Fruit fly (Drosophila melanogaster) whole organism, embryonic: ENCODE results near the gene CG14882.

Experiments used
- Atf3 ChIP-seq: fragments of 200-800 bp; sonication (Bioruptor generic); optimal IDR thresholded peaks from 3 replicates; lab custom pipeline; 2016; ENCODE audit warnings: missing biosample characterization, missing genetic modification characterization
- CG10209 ChIP-seq: fragments of 200-800 bp; sonication (Bioruptor generic); optimal IDR thresholded peaks from 3 replicates; lab custom pipeline; 2017; ENCODE audit warnings: missing biosample characterization, mild to moderate bottlenecking, missing genetic modification characterization, missing genetic modification reagents
- CG10979 ChIP-seq: fragments of 200-800 bp; sonication (Bioruptor generic); optimal IDR thresholded peaks from 2 replicates; lab custom pipeline; 2018; ENCODE audit warnings: missing biosample characterization, mild to moderate bottlenecking, missing genetic modification characterization, moderate library complexity
- CG11093 ChIP-seq: fragments of 200-800 bp; sonication (Bioruptor generic); IDR thresholded peaks from 3 replicates; pipeline ENCODE4 v1.3.6; 2022; ENCODE audit warnings: missing biosample characterization, missing genetic modification characterization
- CG13287 ChIP-seq: fragments of 200-800 bp; sonication (Bioruptor generic); IDR thresholded peaks from 2 replicates; pipeline ENCODE4 v1.3.6; 2022; ENCODE audit warnings: missing biosample characterization, missing genetic modification characterization; ENCODE audit not compliant: partially characterized antibody
- CG13624 ChIP-seq: fragments of 200-800 bp; sonication (Bioruptor generic); optimal IDR thresholded peaks from 2 replicates; lab custom pipeline; 2016; ENCODE audit warnings: missing biosample characterization, missing genetic modification characterization
- CG14965 ChIP-seq: fragments of 200-800 bp; sonication (Bioruptor generic); optimal IDR thresholded peaks from 2 replicates; lab custom pipeline; 2016; ENCODE audit warnings: missing biosample characterization, missing genetic modification characterization, borderline replicate concordance
- CG16779 ChIP-seq: fragments of 200-800 bp; sonication (Bioruptor generic); IDR thresholded peaks from 2 replicates; pipeline ENCODE4 v1.3.6; 2022; ENCODE audit warnings: missing biosample characterization, missing genetic modification characterization
- CG17829 ChIP-seq: fragments of 200-800 bp; optimal IDR thresholded peaks from 2 replicates; lab custom pipeline; 2019; ENCODE audit warnings: missing biosample characterization, mild to moderate bottlenecking, missing genetic modification characterization, moderate library complexity
- CG2678 ChIP-seq: fragments of 200-800 bp; sonication (Bioruptor generic); optimal IDR thresholded peaks from 3 replicates; lab custom pipeline; 2019; ENCODE audit warnings: missing biosample characterization, mild to moderate bottlenecking, missing genetic modification characterization, moderate library complexity
- CG3163 ChIP-seq: fragments of 200-800 bp; sonication (Bioruptor generic); optimal IDR thresholded peaks from 3 replicates; lab custom pipeline; 2016; ENCODE audit warnings: missing biosample characterization, missing genetic modification characterization
- CG34376 ChIP-seq: fragments of 200-800 bp; sonication (Bioruptor generic); optimal IDR thresholded peaks from 2 replicates; lab custom pipeline; 2018; ENCODE audit warnings: missing biosample characterization, mild to moderate bottlenecking, missing genetic modification characterization
- CG34422 ChIP-seq: fragments of 200-800 bp; sonication (Bioruptor generic); IDR thresholded peaks from 3 replicates; pipeline ENCODE4 v1.3.6; 2022; ENCODE audit warnings: missing biosample characterization, missing genetic modification characterization
- CG4360 ChIP-seq: fragments of 200-800 bp; sonication (Bioruptor generic); IDR thresholded peaks from 2 replicates; pipeline ENCODE4 v1.3.6; 2022; ENCODE audit warnings: missing biosample characterization, missing genetic modification characterization
- CG4424 ChIP-seq: fragments of 200-800 bp; sonication (Bioruptor generic); optimal IDR thresholded peaks from 3 replicates; lab custom pipeline; 2016; ENCODE audit warnings: missing biosample characterization, missing genetic modification characterization
- CG9609 ChIP-seq: fragments of 200-800 bp; sonication (Bioruptor generic); optimal IDR thresholded peaks from 3 replicates; lab custom pipeline; 2016; ENCODE audit warnings: missing biosample characterization, missing genetic modification characterization
- H15 ChIP-seq: fragments of 200-800 bp; sonication (Bioruptor generic); IDR thresholded peaks from 3 replicates; pipeline ENCODE4 v1.3.6; 2022; ENCODE audit warnings: missing biosample characterization, missing genetic modification characterization
- HLHmδ ChIP-seq: fragments of 200-800 bp; sonication (Bioruptor generic); optimal IDR thresholded peaks from 2 replicates; lab custom pipeline; 2018; ENCODE audit warnings: missing biosample characterization, mild to moderate bottlenecking, missing genetic modification characterization, moderate library complexity
- Hr51 ChIP-seq, 2 experiments: fragments of 200-800 bp; sonication (Bioruptor generic); optimal IDR thresholded peaks; 2 replicates in 1 of 2; 3 replicates in 1 of 2; lab custom pipeline; 2016 to 2018; ENCODE audit warnings: missing biosample characterization in 2 of 2, missing genetic modification characterization in 2 of 2, mild to moderate bottlenecking in 1 of 2, moderate library complexity in 1 of 2
- MBD-R2 ChIP-seq: fragments of 200-800 bp; sonication (Bioruptor generic); IDR thresholded peaks from 2 replicates; pipeline ENCODE4 v1.3.6; 2022; ENCODE audit warnings: missing biosample characterization, missing genetic modification characterization
- MESR4 ChIP-seq: fragments of 200-800 bp; sonication (Bioruptor generic); optimal IDR thresholded peaks from 2 replicates; lab custom pipeline; 2018; ENCODE audit warnings: missing biosample characterization, mild to moderate bottlenecking, missing genetic modification characterization, moderate library complexity
- Mes4 ChIP-seq: fragments of 200-800 bp; sonication (Bioruptor generic); optimal IDR thresholded peaks from 2 replicates; lab custom pipeline; 2016; ENCODE audit warnings: missing biosample characterization, missing genetic modification characterization
- Myb ChIP-seq: fragments of 200-800 bp; sonication (Bioruptor generic); optimal IDR thresholded peaks from 2 replicates; lab custom pipeline; 2016; ENCODE audit warnings: missing biosample characterization, missing genetic modification characterization
- Neu2 ChIP-seq: fragments of 200-800 bp; sonication (Bioruptor generic); optimal IDR thresholded peaks from 3 replicates; lab custom pipeline; 2016; ENCODE audit warnings: missing biosample characterization, missing genetic modification characterization, borderline replicate concordance
- Nf-YA ChIP-seq: fragments of 200-800 bp; sonication (Bioruptor generic); IDR thresholded peaks from 2 replicates; pipeline ENCODE4 v1.3.6; 2022; ENCODE audit warnings: missing biosample characterization, missing genetic modification characterization
- Opbp ChIP-seq: fragments of 200-800 bp; sonication (Bioruptor generic); IDR thresholded peaks from 3 replicates; pipeline ENCODE4 v1.3.6; 2022; ENCODE audit warnings: missing biosample characterization, missing genetic modification characterization; ENCODE audit not compliant: partially characterized antibody
- Pdp1 ChIP-seq, 2 experiments: fragments of 200-800 bp; sonication (Bioruptor generic); optimal IDR thresholded peaks; 3 replicates each; lab custom pipeline; 2016; ENCODE audit warnings: missing biosample characterization in 2 of 2, missing genetic modification characterization in 2 of 2, mild to moderate bottlenecking in 1 of 2, moderate library complexity in 1 of 2
- Sox102F ChIP-seq: fragments of 200-800 bp; sonication (Bioruptor generic); optimal IDR thresholded peaks from 2 replicates; lab custom pipeline; 2018; ENCODE audit warnings: missing biosample characterization, mild to moderate bottlenecking, missing genetic modification characterization, moderate library complexity
- al ChIP-seq: fragments of 200-800 bp; sonication (Bioruptor generic); IDR thresholded peaks from 2 replicates; pipeline ENCODE4 v1.3.6; 2022; ENCODE audit warnings: missing biosample characterization, missing genetic modification characterization
- bigmax ChIP-seq: fragments of 200-800 bp; sonication (Bioruptor generic); optimal IDR thresholded peaks from 2 replicates; lab custom pipeline; 2018; ENCODE audit warnings: missing biosample characterization, mild to moderate bottlenecking, missing genetic modification characterization
- cad ChIP-seq: fragments of >200 bp; optimal IDR thresholded peaks from 2 replicates; lab custom pipeline; 2017; ENCODE audit warnings: missing biosample characterization, missing genetic modification characterization
- cg ChIP-seq: fragments of 200-800 bp; sonication (Bioruptor generic); optimal IDR thresholded peaks from 3 replicates; lab custom pipeline; 2019; ENCODE audit warnings: missing biosample characterization, mild to moderate bottlenecking, missing genetic modification characterization, moderate library complexity
- ci ChIP-seq: fragments of 200-800 bp; sonication (Bioruptor generic); IDR thresholded peaks from 3 replicates; pipeline ENCODE4 v1.3.6; 2022; ENCODE audit warnings: missing biosample characterization, missing genetic modification characterization
- crp ChIP-seq, 2 experiments: fragments of 200-800 bp; sonication (Bioruptor generic); optimal IDR thresholded peaks; 2 replicates in 1 of 2; 3 replicates in 1 of 2; lab custom pipeline; 2017; ENCODE audit warnings: missing biosample characterization in 2 of 2, missing genetic modification characterization in 2 of 2, mild to moderate bottlenecking in 1 of 2, moderate library complexity in 1 of 2
- kay ChIP-seq: fragments of 200-800 bp; sonication (Bioruptor generic); optimal IDR thresholded peaks from 2 replicates; lab custom pipeline; 2016; ENCODE audit warnings: missing biosample characterization, missing genetic modification characterization
- ken ChIP-seq: fragments of 200-800 bp; sonication (Bioruptor generic); IDR thresholded peaks from 3 replicates; pipeline ENCODE4 v1.3.6; 2022; ENCODE audit warnings: missing biosample characterization, missing genetic modification characterization
- onecut ChIP-seq: fragments of 200-800 bp; sonication (Bioruptor generic); IDR thresholded peaks from 2 replicates; pipeline ENCODE4 v1.3.6; 2022; ENCODE audit warnings: missing biosample characterization, missing genetic modification characterization
- otp ChIP-seq: fragments of 200-800 bp; sonication (Bioruptor generic); IDR thresholded peaks from 3 replicates; pipeline ENCODE4, ENCODE4 v1.3.6; 2022; ENCODE audit warnings: missing biosample characterization, missing genetic modification characterization
- prd ChIP-seq, 3 experiments: fragments of >200 bp in 2 of 3; fragments of 200-800 bp in 1 of 3; sonication (Bioruptor generic) in 1 of 3; optimal IDR thresholded peaks in 2 of 3; IDR thresholded peaks in 1 of 3; 2 replicates in 2 of 3; 3 replicates in 1 of 3; pipeline versions ENCODE4 v1.3.6 to Lab custom; 2017 to 2022; ENCODE audit warnings: missing biosample characterization in 1 of 3, missing genetic modification characterization in 1 of 3
- pzg ChIP-seq: fragments of 200-800 bp; sonication (Bioruptor generic); optimal IDR thresholded peaks from 3 replicates; lab custom pipeline; 2018; ENCODE audit warnings: missing biosample characterization, mild to moderate bottlenecking, missing genetic modification characterization, moderate library complexity
- row ChIP-seq: fragments of 200-800 bp; sonication (Bioruptor generic); IDR thresholded peaks from 3 replicates; pipeline ENCODE4 v1.3.6; 2022; ENCODE audit warnings: missing biosample characterization, missing genetic modification characterization
- sens ChIP-seq: fragments of 200-800 bp; sonication (Bioruptor generic); peaks from one replicate; lab custom pipeline; 2016; ENCODE audit warnings: missing biosample characterization, missing genetic modification characterization
- shn ChIP-seq: fragments of 200-800 bp; sonication (Bioruptor generic); optimal IDR thresholded peaks from 3 replicates; lab custom pipeline; 2016; ENCODE audit warnings: missing biosample characterization, missing genetic modification characterization
- so ChIP-seq: fragments of 200-800 bp; sonication (Bioruptor generic); IDR thresholded peaks from 3 replicates; pipeline ENCODE4 v1.3.6; 2022; ENCODE audit warnings: missing biosample characterization, missing genetic modification characterization
- tin ChIP-seq: fragments of 200-800 bp; sonication (Bioruptor generic); optimal IDR thresholded peaks from 3 replicates; lab custom pipeline; 2016; ENCODE audit warnings: missing biosample characterization, missing genetic modification characterization
- wek ChIP-seq: fragments of 200-800 bp; sonication (Bioruptor generic); optimal IDR thresholded peaks from 3 replicates; lab custom pipeline; 2018; ENCODE audit warnings: missing biosample characterization, mild to moderate bottlenecking, missing genetic modification characterization, moderate library complexity

The CG14882 gene

DNA sequence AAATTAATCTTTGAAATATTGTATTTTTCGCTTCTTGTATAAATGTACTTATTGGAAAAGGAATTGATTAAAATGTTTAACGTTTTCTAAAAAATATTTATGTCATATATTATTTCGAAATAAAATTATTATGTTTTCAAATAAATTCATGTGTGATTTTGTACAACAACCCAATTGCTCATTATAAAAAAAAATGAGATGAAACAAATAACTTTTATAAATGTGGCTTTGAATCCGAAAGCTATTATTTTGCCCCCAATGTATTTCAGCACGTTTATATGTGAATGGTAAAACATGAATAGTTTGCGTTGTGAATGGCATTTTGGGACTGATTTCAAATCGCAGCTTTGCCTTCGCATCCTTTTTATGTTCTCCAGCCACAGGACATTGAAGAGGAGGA, 8.4 kb upstream of the CG14882 start, which contains the start of gene CG14881 (continued):
- no peak for TF ChIP-seq al (GFP tag; lab: Robert Waterston, UW)

- TF ChIP-seq MBD-R2 (GFP tag; lab: Robert Waterston, UW) (peak; percentile 78), MESR4 (peak; percentile 24), wek (GFP tag; lab: Kevin White, UChicago) (peak; percentile 82), HLHmδ (GFP tag; lab: Kevin White, UChicago) (no peak), prd (optimal IDR thresholded peaks at IDR 0.05; lab: Kevin White, UChicago) (no peak), prd (GFP tag; IDR thresholded peaks at IDR 0.05; lab: Robert Waterston, UW) (no peak), CG14965 (GFP tag; lab: Kevin White, UChicago) (no peak), Neu2 (no peak), CG34422 (0 out of 3 replicates have a peak, but pooled peaks have one; percentile 12), CG17829 (tag; lab: Kevin White, UChicago) (no peak), CG13287 (GFP tag; lab: Robert Waterston, UW) (peak; percentile 6; the same call in 1 of the 2 replicates), bigmax (GFP tag; lab: Kevin White, UChicago) (peak; percentile 84), sens (GFP tag; lab: Kevin White, UChicago) (peak; percentile 73), Pdp1 (GFP tag; optimal IDR thresholded peaks at IDR 0.05; lab: Kevin White, UChicago) (peak in 1 of 2 experiments; percentile 88), CG10979 (no peak), CG10209 (no peak), Myb (GFP tag; lab: Kevin White, UChicago) (peak; percentile 74), row (GFP tag; lab: Robert Waterston, UW) (peak; percentile 26; the same call in 1 of the 3 replicates), cad (GFP tag; lab: Kevin White, UChicago) (no peak), ci (GFP tag; lab: Robert Waterston, UW) (no peak), crp (GFP tag; optimal IDR thresholded peaks at IDR 0.05; lab: Kevin White, UChicago) (peak in 1 of 2 experiments; percentile 79), pzg (GFP tag; lab: Kevin White, UChicago) (peak; percentile 14), CG3163 (no peak), onecut (GFP tag; lab: Robert Waterston, UW) (peak; percentile 20; the same call in 1 of the 2 replicates), Sox102F (GFP tag; lab: Kevin White, UChicago) (no peak), CG4360 (GFP tag; lab: Robert Waterston, UW) (peak; percentile 21; the same call in 1 of the 2 replicates), otp (GFP tag; lab: Robert Waterston, UW) (no peak)
Measured at dm6 chr3R:16436374-16437037, 6.5 kb upstream of the CG14882 start, which contains the start of gene mRpS33. mRpS33 (minus strand) TSS chr3R:16436597.

DNA sequence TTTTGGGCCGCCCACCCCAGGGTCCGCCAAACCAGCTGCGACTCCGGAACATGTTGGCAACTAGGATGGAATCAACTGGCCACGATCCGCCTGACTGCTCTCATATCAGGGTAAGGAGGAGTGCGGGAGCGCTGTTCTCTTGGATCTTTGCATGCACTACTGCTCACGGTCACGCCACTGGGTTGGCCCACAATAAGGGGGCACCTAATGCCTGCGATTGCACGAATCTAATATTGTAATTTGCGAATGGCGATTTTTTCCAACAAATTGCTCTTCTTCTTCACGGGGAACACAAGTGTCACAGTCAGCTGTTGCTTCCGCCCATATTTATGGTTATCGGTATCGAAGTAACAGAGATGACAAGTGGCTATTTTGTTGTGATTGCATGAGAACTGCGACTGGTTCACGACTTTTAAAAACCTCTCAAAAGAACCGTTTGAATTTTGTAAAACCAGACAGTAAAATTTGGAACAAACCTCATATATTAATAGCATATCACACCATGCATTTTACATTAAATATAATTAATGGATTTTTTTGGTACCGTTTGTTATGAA, 1.6 kb upstream of the CG14882 start, which contains the start of gene ema:
TSS of gene ema (minus strand) at position 295 of the 557 bp plus-strand sequence.
- TF ChIP-seq shn (GFP tag; lab: Kevin White, UChicago) (peak; percentile 32), Hr51 (GFP tag; optimal IDR thresholded peaks at IDR 0.05; lab: Kevin White, UChicago) (no peak), CG11093 (no peak), CG13624 (GFP tag; lab: Kevin White, UChicago) (peak; percentile 17), tin (GFP tag; lab: Kevin White, UChicago) (peak; percentile 8), Opbp (GFP tag; lab: Robert Waterston, UW) (peak; percentile 39; the same call in 1 of the 3 replicates), kay (GFP tag; lab: Kevin White, UChicago) (no peak), ken (GFP tag; lab: Robert Waterston, UW) (no peak), CG2678 (no peak), Nf-YA (no peak), cg (GFP tag; lab: Kevin White, UChicago) (no peak), Atf3 (GFP tag; lab: Kevin White, UChicago) (no peak), ci (GFP tag; lab: Robert Waterston, UW) (peak; percentile 17; the same call in 1 of the 3 replicates), so (GFP tag; lab: Robert Waterston, UW) (0 out of 3 replicates have a peak, but pooled peaks have one; percentile 33), CG16779 (no peak), CG4424 (GFP tag; lab: Kevin White, UChicago) (peak; percentile 6), Mes4 (GFP tag; lab: Kevin White, UChicago) (peak; percentile 33), CG34376 (peak; percentile 51), H15 (GFP tag; lab: Robert Waterston, UW) (no peak), CG9609 (GFP tag; lab: Kevin White, UChicago) (no peak)
